Worm (Caenorhabditis elegans): Measurements from ENCODE around the gene Y49F6C.7.

Gene Y49F6C.7

ce11 chrII:3376789-3377188 is 8.8 kb upstream of the Y49F6C.7 start, which contains the start of gene bath-9:
bath-9 (plus strand) TSS chrII:3377089.
- no peak for TF ChIP-seq nhr-77 (tag; optimal IDR thresholded peaks at IDR 0.05)
- TF ChIP-seq spr-3 (GFP tag; optimal IDR thresholded peaks at IDR 0.05) = no peak
- TF ChIP-seq tra-1 (GFP tag; IDR thresholded peaks at IDR 0.05) = no peak
- no peak for TF ChIP-seq ztf-11 (tag; optimal IDR thresholded peaks at IDR 0.05)
- TF ChIP-seq set-16 (GFP tag; IDR thresholded peaks at IDR 0.05) = no peak
- TF ChIP-seq zip-2 (tag; optimal IDR thresholded peaks at IDR 0.05) = no peak
- no peak for TF ChIP-seq spr-1 (tag; optimal IDR thresholded peaks at IDR 0.05)
- no peak for TF ChIP-seq egl-27 (tag; optimal IDR thresholded peaks at IDR 0.05)
- TF ChIP-seq T20F7.1 (GFP tag; optimal IDR thresholded peaks at IDR 0.05) = no peak
- TF ChIP-seq nhr-6 (tag; optimal IDR thresholded peaks at IDR 0.05) = no peak
- no peak for TF ChIP-seq R02D3.7 (tag; optimal IDR thresholded peaks at IDR 0.05)

DNA sequence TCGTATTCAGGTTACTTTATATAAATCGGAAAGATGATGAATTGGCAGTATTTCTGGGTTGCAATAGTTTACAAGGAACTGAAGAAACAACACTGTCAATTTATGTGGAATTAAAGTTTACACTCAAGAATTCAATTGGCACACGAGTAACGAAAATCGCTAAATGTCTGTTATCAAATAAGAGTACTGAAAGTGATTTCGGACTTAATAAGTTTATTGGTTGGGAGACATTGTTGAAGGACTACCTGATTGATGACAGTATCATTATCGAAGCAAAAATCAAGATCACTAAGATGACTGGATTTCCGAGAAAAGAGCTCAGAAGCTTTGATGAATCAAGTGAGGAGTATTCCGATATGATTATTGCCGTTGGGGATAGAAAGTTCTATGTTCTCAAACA is 7.3 kb upstream of the Y49F6C.7 start:
- peak in 1 of 2 experiments; percentile 92 for TF ChIP-seq unc-62 (GFP tag; optimal IDR thresholded peaks at IDR 0.05 in 1 of 2)
- no peak for TF ChIP-seq unc-62 (tag; optimal IDR thresholded peaks at IDR 0.05)
- TF ChIP-seq nhr-11 (tag; optimal IDR thresholded peaks at IDR 0.05) = no peak
- no peak for TF ChIP-seq dmd-9 (GFP tag; IDR thresholded peaks at IDR 0.05)
- no peak for TF ChIP-seq rbr-2 (tag; optimal IDR thresholded peaks at IDR 0.05)

- TF ChIP-seq ZK546.5 (tag; optimal IDR thresholded peaks at IDR 0.05) (no peak), spr-3 (GFP tag; optimal IDR thresholded peaks at IDR 0.05) (no peak), Y48G9A.11 (GFP tag; IDR thresholded peaks at IDR 0.05) (no peak), ztf-7 (tag; optimal IDR thresholded peaks at IDR 0.05) (no peak), nhr-41 (GFP tag; IDR thresholded peaks at IDR 0.05) (no peak)
These were observed 6.8 kb upstream of the Y49F6C.7 start, which contains the start of gene bath-10 for ce11 chrII:3374779-3375178. bath-10 (plus strand) TSS chrII:3375079.

DNA sequence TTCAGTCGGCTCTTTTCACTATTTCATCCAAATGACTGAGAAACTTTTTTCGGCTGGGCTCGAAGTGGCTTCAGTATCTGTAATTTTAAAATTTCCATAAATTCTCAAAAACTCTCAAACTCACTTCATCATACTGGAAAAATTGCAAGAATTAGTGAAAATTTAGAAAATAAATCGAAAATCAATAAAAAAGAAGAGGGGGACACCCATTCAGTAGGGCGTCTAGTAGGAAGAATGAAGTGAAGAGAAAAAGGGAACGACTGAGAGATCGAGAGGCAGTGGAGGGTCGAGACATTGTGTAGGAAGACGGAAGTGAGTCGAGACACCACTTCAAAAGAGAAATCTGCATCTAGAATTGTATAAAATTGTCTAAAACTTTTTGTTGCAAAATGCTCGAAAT is 5.9 kb upstream of the Y49F6C.7 start:
- TF ChIP-seq ama-1 (optimal IDR thresholded peaks at IDR 0.05) = no peak

ce11 chrII:3371010-3371409 is 3.0 kb upstream of the Y49F6C.7 start, which contains the start of gene bath-23:
bath-23 (plus strand) TSS chrII:3371310.
- TF ChIP-seq sdz-12 (GFP tag; optimal IDR thresholded peaks at IDR 0.05) (no peak), snpc-4 (tag; optimal IDR thresholded peaks at IDR 0.05) (no peak), daf-16 (GFP tag; optimal IDR thresholded peaks at IDR 0.05) (no peak), daf-16 (tag; optimal IDR thresholded peaks at IDR 0.05) (no peak), nhr-28 (tag; optimal IDR thresholded peaks at IDR 0.05) (no peak), cey-2 (tag; optimal IDR thresholded peaks at IDR 0.05; ENCODE audit: borderline replicate concordance, insufficient read depth) (no peak), lir-3 (tag; optimal IDR thresholded peaks at IDR 0.05) (no peak), nhr-102 (tag; optimal IDR thresholded peaks at IDR 0.05) (no peak), Y48G9A.11 (GFP tag; IDR thresholded peaks at IDR 0.05) (no peak), spr-1 (tag; optimal IDR thresholded peaks at IDR 0.05) (no peak), mep-1 (tag; optimal IDR thresholded peaks at IDR 0.05) (no peak), hif-1 (tag; optimal IDR thresholded peaks at IDR 0.05) (no peak), ceh-28 (tag; optimal IDR thresholded peaks at IDR 0.05) (no peak), vab-7 (GFP tag; IDR thresholded peaks at IDR 0.05) (no peak), tra-1 (GFP tag; IDR thresholded peaks at IDR 0.05) (no peak), aha-1 (tag) (no peak), egl-43 (GFP tag; IDR thresholded peaks at IDR 0.05) (no peak), zip-11 (GFP tag; IDR thresholded peaks at IDR 0.05) (no peak)
